Worm (Caenorhabditis elegans): Measurements from ENCODE around the gene Y32F6A.4.

Y32F6A.4 gene

ce11 chrV:10425098-10425497 lies 8.8 kb downstream of the Y32F6A.4 start, which contains the start of gene col-12:
TSS of gene col-12 (minus strand) at chrV:10425198.
- no peak for TF ChIP-seq ztf-4 (tag; optimal IDR thresholded peaks at IDR 0.05)

DNA sequence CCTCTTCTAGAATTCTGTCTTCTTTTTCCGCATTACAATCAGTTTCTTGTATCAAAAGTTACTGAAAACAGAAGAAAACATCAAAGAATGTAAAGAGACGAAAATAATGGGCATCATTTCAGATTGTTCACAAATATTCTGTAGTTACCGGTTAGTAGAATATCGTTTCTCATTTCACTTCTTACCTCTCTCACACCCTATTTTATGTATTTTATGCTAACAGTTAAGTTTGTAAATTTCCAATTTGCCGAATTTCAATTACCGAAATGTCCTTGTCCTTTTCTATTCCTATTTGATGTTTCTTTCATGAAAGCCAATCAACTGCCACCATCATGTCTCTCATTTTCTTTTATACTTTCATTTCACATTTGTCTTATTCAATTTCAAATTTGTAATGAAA lies 10.4 kb downstream of the Y32F6A.4 start:
- TF ChIP-seq jun-1 (tag; optimal IDR thresholded peaks at IDR 0.05) (no peak), nhr-25 (tag; optimal IDR thresholded peaks at IDR 0.05) (peak; percentile 61)

DNA sequence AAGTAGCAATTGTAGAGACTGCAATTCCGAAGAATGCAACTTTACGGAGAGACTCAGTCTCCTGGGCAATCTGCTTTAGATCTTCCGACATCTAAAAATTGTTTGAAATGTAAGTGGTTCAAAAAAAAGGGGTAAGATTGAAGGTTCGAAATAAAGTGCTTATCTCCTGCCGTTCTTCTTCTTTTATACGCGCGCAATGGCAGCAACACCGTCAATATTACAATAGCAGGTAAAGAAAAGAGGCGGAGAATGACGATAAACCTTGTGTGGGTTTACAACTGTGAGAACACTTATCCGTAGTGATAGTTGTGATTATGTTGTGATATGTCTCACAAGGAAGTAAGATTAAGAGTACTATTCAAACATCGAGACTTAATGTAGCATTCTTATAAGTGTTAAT lies 12.1 kb downstream of the Y32F6A.4 start, which contains the start of gene col-13:
Gene col-13, minus strand, starts transcription at position 101 of the 400 bp plus-strand sequence.
- TF ChIP-seq nhr-237 (tag; optimal IDR thresholded peaks at IDR 0.05) (no peak), pha-4 (tag; optimal IDR thresholded peaks at IDR 0.05) (no peak), nhr-25 (tag; optimal IDR thresholded peaks at IDR 0.05) (no peak), eor-1 (tag; optimal IDR thresholded peaks at IDR 0.05) (no peak), jun-1 (tag; optimal IDR thresholded peaks at IDR 0.05) (no peak), R02D3.7 (tag; optimal IDR thresholded peaks at IDR 0.05) (no peak), sea-2 (GFP tag; optimal IDR thresholded peaks at IDR 0.05) (no peak), nhr-43 (tag; optimal IDR thresholded peaks at IDR 0.05; ENCODE audit: poor library complexity, severe bottlenecking) (no peak), nhr-77 (tag; optimal IDR thresholded peaks at IDR 0.05) (no peak), elt-1 (tag; optimal IDR thresholded peaks at IDR 0.05) (no peak), nhr-11 (tag; optimal IDR thresholded peaks at IDR 0.05) (no peak), fos-1 (tag; optimal IDR thresholded peaks at IDR 0.05) (no peak), ceh-28 (tag; optimal IDR thresholded peaks at IDR 0.05) (no peak), egl-5 (tag; optimal IDR thresholded peaks at IDR 0.05) (no peak), nhr-28 (tag; optimal IDR thresholded peaks at IDR 0.05) (no peak), nhr-23 (tag; optimal IDR thresholded peaks at IDR 0.05) (no peak)

- TF ChIP-seq egl-27 (tag; optimal IDR thresholded peaks at IDR 0.05) (no peak), zag-1 (tag; optimal IDR thresholded peaks at IDR 0.05) (no peak)
Observed at ce11 chrV:10418961-10419360, 14.9 kb downstream of the Y32F6A.4 start, which contains the start of gene F15H10.5. TSS of gene F15H10.5 (minus strand) at chrV:10419061.

DNA sequence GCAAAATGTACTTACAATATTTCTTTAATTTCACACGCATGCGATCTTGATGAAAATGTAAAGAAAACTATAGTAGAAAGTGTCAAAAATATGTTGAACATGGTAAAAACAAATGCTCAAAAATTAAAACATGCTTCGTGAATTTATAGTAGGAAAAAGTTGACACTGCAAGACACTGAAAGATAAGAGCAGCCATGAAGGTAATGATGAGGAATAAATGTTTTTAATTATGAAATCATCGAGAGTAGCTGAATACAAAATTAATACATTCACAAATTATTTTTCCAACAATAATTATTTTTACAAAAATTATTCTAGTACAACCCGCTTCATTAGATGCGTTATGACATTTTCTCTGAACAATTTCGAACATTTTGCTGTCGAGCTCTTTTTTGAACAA lies 16.9 kb downstream of the Y32F6A.4 start, which contains the start of gene F15H10.10:
Gene F15H10.10, minus strand, starts transcription at position 101 of the 400 bp plus-strand sequence.
- no peak for TF ChIP-seq nhr-28 (tag; optimal IDR thresholded peaks at IDR 0.05)
- TF ChIP-seq nhr-237 (tag; optimal IDR thresholded peaks at IDR 0.05) = no peak
- TF ChIP-seq zag-1 (tag; optimal IDR thresholded peaks at IDR 0.05) = no peak
- no peak for TF ChIP-seq ceh-16 (tag; optimal IDR thresholded peaks at IDR 0.05)
- no peak for TF ChIP-seq R02D3.7 (tag; optimal IDR thresholded peaks at IDR 0.05)

DNA sequence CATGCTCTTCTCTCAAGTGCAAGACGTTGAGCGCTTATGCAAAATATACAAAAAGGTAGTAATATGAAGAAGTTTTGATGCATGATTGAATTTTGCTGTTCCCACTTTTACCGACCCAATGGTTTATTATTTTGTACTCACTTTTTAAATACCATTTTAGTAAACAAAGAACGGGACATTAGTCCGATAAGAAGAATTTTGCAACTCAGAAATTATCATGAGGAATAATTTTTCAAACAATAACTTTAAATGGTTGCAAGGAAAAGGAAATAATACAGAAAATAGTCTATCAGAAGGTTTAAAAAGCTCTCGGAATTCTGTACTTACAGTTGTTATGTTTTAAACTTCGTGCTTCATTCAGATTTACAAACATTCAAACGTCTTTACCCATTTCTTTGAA lies 19.3 kb downstream of the Y32F6A.4 start, which contains the start of gene F15H10.9:
Gene F15H10.9, minus strand, starts transcription at position 101 of the 400 bp plus-strand sequence.
- TF ChIP-seq ceh-82 (tag; optimal IDR thresholded peaks at IDR 0.05) (no peak), jun-1 (tag; optimal IDR thresholded peaks at IDR 0.05) (no peak), elt-3 (tag; optimal IDR thresholded peaks at IDR 0.05) (no peak), R02D3.7 (tag; optimal IDR thresholded peaks at IDR 0.05) (no peak), aly-2 (tag; optimal IDR thresholded peaks at IDR 0.05) (no peak), nhr-76 (tag; optimal IDR thresholded peaks at IDR 0.05) (no peak), daf-12 (tag; optimal IDR thresholded peaks at IDR 0.05) (no peak)

- TF ChIP-seq mml-1 (tag; optimal IDR thresholded peaks at IDR 0.05) = no peak
- no peak for TF ChIP-seq lin-39 (tag; optimal IDR thresholded peaks at IDR 0.05)
- no peak for TF ChIP-seq nhr-12 (tag; optimal IDR thresholded peaks at IDR 0.05)
- TF ChIP-seq nhr-77 (tag; optimal IDR thresholded peaks at IDR 0.05) = no peak
- TF ChIP-seq elt-3 (tag; optimal IDR thresholded peaks at IDR 0.05) = no peak
- no peak for TF ChIP-seq fkh-2 (tag; optimal IDR thresholded peaks at IDR 0.05)
- no peak for TF ChIP-seq ztf-11 (tag; optimal IDR thresholded peaks at IDR 0.05)
- TF ChIP-seq ZK546.5 (tag; optimal IDR thresholded peaks at IDR 0.05) = no peak
- no peak for TF ChIP-seq nhr-43 (tag; optimal IDR thresholded peaks at IDR 0.05; ENCODE audit: poor library complexity, severe bottlenecking)
- TF ChIP-seq egl-27 (tag; optimal IDR thresholded peaks at IDR 0.05) = no peak
- no peak for TF ChIP-seq zag-1 (tag; optimal IDR thresholded peaks at IDR 0.05)
- TF ChIP-seq nhr-28 (tag; optimal IDR thresholded peaks at IDR 0.05) = no peak
Observed at ce11 chrV:10410030-10410713, 23.7 kb downstream of the Y32F6A.4 start, which contains the start of gene F15H10.12. TSS of gene F15H10.12 (minus strand) at chrV:10410080.

All from whole organism, L3 larva.